Fruit fly (Drosophila melanogaster): ENCODE measurements around the gene ND-B8.

ND-B8 gene

DNA sequence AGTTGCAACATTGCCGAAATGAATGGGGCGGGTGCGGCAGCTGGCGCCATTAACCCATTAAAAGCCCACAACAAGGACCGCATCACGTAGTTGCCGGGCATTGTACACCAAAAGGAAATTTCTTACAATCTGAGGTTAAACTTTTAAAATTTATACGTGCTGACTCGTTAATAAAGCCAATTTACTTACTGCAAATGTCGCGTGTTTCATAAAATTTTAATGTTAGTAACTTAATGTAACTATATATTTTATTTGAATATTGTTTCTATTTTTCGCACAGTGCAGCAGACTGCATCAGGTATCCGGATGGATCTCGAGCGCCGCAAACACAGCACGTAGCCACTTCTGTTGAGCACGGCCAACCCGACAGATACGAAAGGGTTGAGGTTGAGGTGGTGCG is 37.5 kb upstream of the ND-B8 start (continued):
- TF ChIP-seq CG11294 (GFP tag; IDR thresholded peaks at IDR 0.05) (no peak), lz (GFP tag; optimal IDR thresholded peaks at IDR 0.05) (peak; percentile 24), Gug (GFP tag; IDR thresholded peaks at IDR 0.05) (0 out of 2 replicates have a peak, but pooled peaks have one; percentile 21), CG7368 (GFP tag; optimal IDR thresholded peaks at IDR 0.05) (no peak), CG31627 (GFP tag; optimal IDR thresholded peaks at IDR 0.05) (no peak), CG6808 (GFP tag; optimal IDR thresholded peaks at IDR 0.05) (peak; percentile 31), CG3032 (tag; optimal IDR thresholded peaks at IDR 0.05) (peak; percentile 59), CG4318 (GFP tag; optimal IDR thresholded peaks at IDR 0.05) (peak; percentile 33), Ets21C (GFP tag; optimal IDR thresholded peaks at IDR 0.05) (no peak), Eip93F (GFP tag; optimal IDR thresholded peaks at IDR 0.05) (no peak), CG8632 (GFP tag; optimal IDR thresholded peaks at IDR 0.05) (peak; percentile 32), achi (GFP tag; optimal IDR thresholded peaks at IDR 0.05) (peak; percentile 40), Eip78C (GFP tag) (peak; percentile 82), OdsH (GFP tag; optimal IDR thresholded peaks at IDR 0.05) (peak; percentile 33), CG6276 (GFP tag; optimal IDR thresholded peaks at IDR 0.05) (peak; percentile 4), fkh (GFP tag; optimal IDR thresholded peaks at IDR 0.05) (no peak), Hr4 (GFP tag; optimal IDR thresholded peaks at IDR 0.05) (peak; percentile 28), acj6 (GFP tag; optimal IDR thresholded peaks at IDR 0.05) (peak; percentile 31), Hr38 (GFP tag; optimal IDR thresholded peaks at IDR 0.05) (no peak)

DNA sequence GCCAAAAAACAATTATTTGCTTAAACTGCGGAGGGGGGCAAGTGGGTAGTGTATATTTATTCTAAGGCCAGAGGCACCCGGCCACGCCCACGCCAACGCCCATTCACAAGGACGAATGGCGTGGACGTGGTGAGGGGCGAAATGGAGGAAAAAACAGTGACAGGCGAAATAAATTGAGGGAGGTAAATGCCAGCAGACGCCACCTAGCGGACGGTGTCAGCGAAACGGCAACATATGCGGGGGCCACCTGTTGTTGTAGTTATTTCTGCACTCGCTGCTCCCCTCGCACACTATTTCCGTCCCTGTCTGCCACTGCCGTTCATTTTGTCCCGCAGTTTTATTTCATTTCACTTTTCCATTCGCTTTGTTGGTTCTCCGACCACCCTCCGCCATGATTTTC is 36.4 kb upstream of the ND-B8 start:
- TF ChIP-seq Hr39 (GFP tag; optimal IDR thresholded peaks at IDR 0.05) (no peak), CG9139 (GFP tag; optimal IDR thresholded peaks at IDR 0.05) (no peak), CG16779 (tag; optimal IDR thresholded peaks at IDR 0.05) (no peak), pdm3 (GFP tag; optimal IDR thresholded peaks at IDR 0.05) (no peak), CG11762 (GFP tag; optimal IDR thresholded peaks at IDR 0.05; ENCODE audit: insufficient read depth) (no peak), CG8319 (GFP tag; optimal IDR thresholded peaks at IDR 0.05) (no peak), Hr4 (GFP tag; optimal IDR thresholded peaks at IDR 0.05) (no peak), CG11902 (GFP tag; optimal IDR thresholded peaks at IDR 0.05) (no peak)

DNA sequence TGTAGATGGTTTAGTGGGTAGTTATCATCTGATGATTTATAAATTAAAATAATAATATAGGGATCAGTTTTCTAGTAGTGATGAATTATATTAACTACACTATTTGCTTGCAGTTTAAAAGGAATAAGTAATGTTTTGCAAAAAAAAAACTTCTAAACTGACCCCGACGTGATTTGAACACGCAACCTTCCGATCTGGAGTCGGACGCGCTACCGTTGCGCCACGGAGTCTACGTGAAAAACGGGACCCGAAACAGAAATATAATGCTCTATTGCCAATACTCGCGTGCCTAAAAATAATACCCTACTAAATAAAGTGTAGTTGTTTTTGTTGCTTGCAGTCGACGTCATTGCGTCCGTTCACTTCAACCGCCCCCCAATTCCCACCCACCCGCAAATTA is 35.6 kb upstream of the ND-B8 start:
- TF ChIP-seq Smox (GFP tag; optimal IDR thresholded peaks at IDR 0.05) (no peak), dsx (GFP tag; optimal IDR thresholded peaks at IDR 0.05; ENCODE audit: poor library complexity, severe bottlenecking) (no peak), CG8119 (GFP tag; IDR thresholded peaks at IDR 0.05) (no peak), Eip93F (GFP tag; optimal IDR thresholded peaks at IDR 0.05) (no peak), CG6163 (GFP tag; IDR thresholded peaks at IDR 0.05) (no peak)

DNA sequence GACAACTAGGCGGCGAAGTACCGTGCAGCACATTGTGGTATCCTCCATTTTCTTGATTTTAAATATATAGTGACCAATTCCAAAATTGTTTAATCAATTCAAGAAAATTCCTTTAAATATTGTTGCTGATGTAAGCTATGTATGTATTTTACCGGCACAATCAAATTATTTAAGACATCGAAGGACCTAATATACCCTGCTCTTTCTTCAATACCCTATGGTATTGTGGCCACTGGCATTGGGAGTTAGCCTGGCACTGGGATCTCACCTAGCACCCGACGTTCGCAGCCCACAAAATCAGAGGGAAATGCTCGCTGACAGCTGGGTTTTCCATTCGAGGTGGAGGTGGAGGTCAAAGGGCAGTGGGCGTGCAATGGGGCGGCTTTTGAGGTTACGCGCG is 32.3 kb upstream of the ND-B8 start:
- TF ChIP-seq svp (GFP tag) (no peak), Ets96B (tag; optimal IDR thresholded peaks at IDR 0.05) (no peak), Ets21C (GFP tag; optimal IDR thresholded peaks at IDR 0.05) (no peak), Hr38 (GFP tag; optimal IDR thresholded peaks at IDR 0.05) (no peak), esn (GFP tag; optimal IDR thresholded peaks at IDR 0.05) (no peak), cyc (GFP tag; optimal IDR thresholded peaks at IDR 0.05) (no peak), net (GFP tag; optimal IDR thresholded peaks at IDR 0.05) (no peak), CG3032 (tag; optimal IDR thresholded peaks at IDR 0.05) (no peak)

DNA sequence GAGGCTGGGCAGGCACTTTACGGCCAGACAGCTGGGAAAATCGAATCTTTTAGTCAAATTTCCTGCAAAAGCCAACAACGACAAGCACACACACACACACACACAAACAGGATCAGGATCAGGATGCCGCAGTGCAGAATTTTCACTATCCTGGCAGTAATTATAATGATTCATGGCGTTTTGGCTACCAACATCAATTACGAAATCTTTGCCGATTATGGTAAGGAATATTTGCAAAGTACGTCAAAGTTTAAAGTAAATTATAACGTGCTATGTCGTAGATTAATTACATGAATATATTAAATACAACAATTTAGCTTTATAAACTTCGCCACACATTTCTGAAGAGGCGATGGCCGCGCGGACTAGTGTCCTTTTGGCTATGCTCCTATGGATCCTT is 20.8 kb upstream of the ND-B8 start, which contains the start of the genes CG34177 and CG34178:
CG34177 (plus strand) TSS at position 301 of the 400 bp plus-strand sequence.
CG34178 (plus strand) TSS at position 301 of the 400 bp plus-strand sequence.
- TF ChIP-seq salr (GFP tag; optimal IDR thresholded peaks at IDR 0.05): no peak
- peak; percentile 21 for TF ChIP-seq svp (GFP tag)
- no peak for TF ChIP-seq Ets96B (tag; optimal IDR thresholded peaks at IDR 0.05)
- TF ChIP-seq CG11762 (GFP tag; optimal IDR thresholded peaks at IDR 0.05; ENCODE audit: insufficient read depth): no peak
- no peak for TF ChIP-seq acj6 (GFP tag; optimal IDR thresholded peaks at IDR 0.05)
- TF ChIP-seq CG32006 (GFP tag; optimal IDR thresholded peaks at IDR 0.05): no peak
- no peak for TF ChIP-seq Eip93F (GFP tag; optimal IDR thresholded peaks at IDR 0.05)
